Worm (Caenorhabditis elegans) whole organism, L4/young adult: ENCODE data around the gene unc-58.
A peak's percentile ranks its signal among the peaks of the same experiment; 100 is the strongest.

Experiments used
- W03F9.2 ChIP-seq: fragments of 150-350 bp; optimal IDR thresholded peaks from 2 replicates; lab custom pipeline; 2014; ENCODE audit warnings: missing biosample characterization, missing genetic modification characterization
- dao-5 ChIP-seq: sonication (generic microtip); optimal IDR thresholded peaks from 2 replicates; lab custom pipeline; 2016; ENCODE audit warnings: missing genotype, missing genetic modification characterization, moderate library complexity, missing compliant biosample characterization
- him-1 ChIP-seq: sonication (generic microtip); optimal IDR thresholded peaks from 2 replicates; lab custom pipeline; 2016; ENCODE audit warnings: missing genotype, missing genetic modification reagents, missing genetic modification characterization, missing compliant biosample characterization

Gene unc-58

ce11 chrX:10133082-10133481 is at the start of gene unc-58:
Gene unc-58 (minus strand): TSS chrX:10133182.
- TF ChIP-seq W03F9.2 (tag; lab: Kevin White, UChicago), result no peak
- TF ChIP-seq him-1 (tag; lab: Kevin White, UChicago), result no peak
- no peak for TF ChIP-seq dao-5

ce11 chrX:10182613-10183012 is 49.6 kb upstream of the unc-58 start:
- no peak for TF ChIP-seq dao-5
- no peak for TF ChIP-seq W03F9.2 (tag; lab: Kevin White, UChicago)
- TF ChIP-seq him-1 (tag; lab: Kevin White, UChicago), result no peak

- TF ChIP-seq him-1 (tag; lab: Kevin White, UChicago) (no peak), W03F9.2 (tag; lab: Kevin White, UChicago) (no peak), dao-5 (no peak)
Observed at ce11 chrX:10176295-10176694, 43.3 kb upstream of the unc-58 start, which contains the start of gene ncs-4. Gene ncs-4 (plus strand): TSS chrX:10176521.

ce11 chrX:10174683-10175082 is 41.7 kb upstream of the unc-58 start, which contains the start of gene C07A4.3:
Gene C07A4.3 (plus strand): TSS chrX:10174983.
- TF ChIP-seq him-1 (tag; lab: Kevin White, UChicago) (no peak), W03F9.2 (tag; lab: Kevin White, UChicago) (no peak), dao-5 (no peak)

DNA sequence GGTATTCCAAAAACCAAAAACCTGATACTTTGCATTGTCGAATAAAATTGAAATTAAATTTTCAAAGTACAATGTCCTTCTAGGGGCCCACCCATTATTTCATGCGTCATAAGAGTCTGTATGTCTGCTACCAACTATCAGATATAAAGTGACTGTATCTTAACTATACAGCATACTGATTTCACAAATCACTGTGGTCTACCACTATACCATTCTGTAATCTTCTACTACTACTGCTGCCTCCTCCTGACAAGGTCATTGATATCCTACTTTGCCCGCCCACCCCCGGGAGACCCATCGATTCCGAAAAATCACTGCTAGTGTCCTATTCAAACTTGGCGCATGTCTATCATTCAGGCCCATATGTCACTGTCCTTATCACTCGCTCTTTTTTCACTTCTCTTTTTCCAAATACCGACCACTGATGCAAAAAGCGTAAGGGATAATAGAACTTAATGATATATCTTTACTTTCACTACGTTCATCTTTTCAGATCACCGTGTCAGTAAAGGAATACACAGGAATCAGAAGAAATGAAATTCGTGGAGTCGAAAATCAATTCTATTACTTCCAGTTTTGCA is 39.1 kb upstream of the unc-58 start, which contains the start of gene C07A4.2:
C07A4.2 (plus strand) TSS at position 195 of the 581 bp plus-strand sequence.
- TF ChIP-seq him-1 (tag; lab: Kevin White, UChicago), result no peak
- TF ChIP-seq W03F9.2 (tag; lab: Kevin White, UChicago), result no peak
- no peak for TF ChIP-seq dao-5

DNA sequence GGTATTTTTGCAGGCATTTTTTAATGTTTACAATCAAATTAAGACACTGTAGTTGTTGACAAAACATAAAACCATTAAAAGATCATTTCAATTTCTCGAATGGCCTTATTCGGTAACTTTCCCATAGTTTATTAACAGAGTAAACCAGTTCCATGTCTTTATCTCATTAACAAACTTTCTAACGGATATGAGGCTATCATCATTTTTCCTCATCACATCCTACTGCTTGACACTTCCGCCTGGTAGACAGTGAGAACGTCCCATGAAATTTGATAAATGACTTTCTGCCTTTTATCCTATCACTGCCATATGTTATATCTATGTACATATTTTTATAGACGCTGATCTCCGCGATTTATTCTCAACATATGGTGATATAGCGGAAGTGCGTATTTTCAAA is 37.6 kb upstream of the unc-58 start:
- TF ChIP-seq dao-5 (no peak), him-1 (tag; lab: Kevin White, UChicago) (no peak), W03F9.2 (tag; lab: Kevin White, UChicago) (no peak)

DNA sequence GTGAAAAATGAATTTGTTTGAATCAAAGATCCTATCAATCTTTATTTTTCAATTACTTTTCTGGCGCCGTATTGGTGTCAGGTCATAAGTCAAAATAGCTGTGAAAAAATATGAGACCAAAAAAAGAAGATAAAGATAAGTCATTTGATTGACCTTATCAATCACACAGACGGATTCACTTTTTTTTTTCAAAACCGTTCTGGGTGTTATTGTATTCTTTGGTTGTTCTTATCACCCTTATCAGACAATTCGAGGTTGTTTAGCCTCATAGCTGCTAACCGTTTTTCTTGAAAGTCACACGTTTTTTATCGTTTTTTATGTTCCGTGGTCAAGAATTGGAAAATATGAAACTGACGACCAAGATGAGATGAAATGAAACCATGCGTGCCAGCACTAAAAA is 35.6 kb upstream of the unc-58 start:
- TF ChIP-seq dao-5 (no peak), him-1 (tag; lab: Kevin White, UChicago) (no peak), W03F9.2 (tag; lab: Kevin White, UChicago) (no peak)

DNA sequence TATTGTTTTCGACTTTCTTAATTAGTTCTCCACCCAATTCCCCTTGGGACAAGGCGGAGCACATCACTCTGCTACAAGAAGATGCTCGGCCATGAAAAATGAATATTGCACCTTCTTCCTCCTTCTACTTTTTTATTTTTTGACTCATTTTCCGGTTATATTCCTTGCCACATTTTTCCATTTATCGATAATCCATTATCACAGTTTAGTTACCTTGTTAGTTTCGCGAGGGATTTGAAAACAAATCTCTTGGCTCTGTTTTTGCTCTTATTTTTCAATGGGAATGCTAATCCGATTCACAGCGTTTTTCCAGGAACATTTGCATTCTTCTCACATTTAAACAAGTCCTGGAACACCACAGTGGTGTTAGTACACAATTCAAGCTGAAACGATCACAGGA is 34.0 kb upstream of the unc-58 start, which contains the start of gene rnp-9:
rnp-9 (plus strand) TSS at position 301 of the 400 bp plus-strand sequence.
- no peak for TF ChIP-seq W03F9.2 (tag; lab: Kevin White, UChicago)
- TF ChIP-seq dao-5, result no peak
- TF ChIP-seq him-1 (tag; lab: Kevin White, UChicago), result no peak

- TF ChIP-seq W03F9.2 (tag; lab: Kevin White, UChicago) (no peak), dao-5 (no peak), him-1 (tag; lab: Kevin White, UChicago) (no peak)
Observed at ce11 chrX:10163212-10163611, 30.2 kb upstream of the unc-58 start.

DNA sequence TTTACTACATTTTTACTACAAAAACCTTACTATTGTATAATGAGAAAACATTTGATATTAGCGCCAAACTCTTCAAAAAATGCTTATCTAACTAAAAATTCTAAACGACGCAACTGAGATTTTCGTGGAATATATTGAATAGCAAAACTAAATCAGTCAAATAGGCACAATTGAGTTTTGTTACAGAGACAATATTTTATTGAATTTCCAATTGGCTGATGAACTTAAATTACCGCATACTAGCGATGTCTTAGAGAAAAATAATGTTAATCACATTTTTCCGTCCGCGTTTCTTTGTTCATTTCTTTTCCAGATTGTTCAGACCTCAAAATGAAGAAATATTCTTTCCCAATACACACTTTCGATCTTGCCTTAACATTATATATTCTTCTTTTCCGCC is 29.5 kb upstream of the unc-58 start:
- TF ChIP-seq W03F9.2 (tag; lab: Kevin White, UChicago) (no peak), dao-5 (no peak), him-1 (tag; lab: Kevin White, UChicago) (no peak)

- TF ChIP-seq W03F9.2 (tag; lab: Kevin White, UChicago) (no peak), him-1 (tag; lab: Kevin White, UChicago) (no peak), dao-5 (no peak)
Observed at ce11 chrX:10160097-10160677, 27.2 kb upstream of the unc-58 start, which contains the start of gene F09B9.4. Gene F09B9.4 (plus strand): TSS chrX:10160627.

DNA sequence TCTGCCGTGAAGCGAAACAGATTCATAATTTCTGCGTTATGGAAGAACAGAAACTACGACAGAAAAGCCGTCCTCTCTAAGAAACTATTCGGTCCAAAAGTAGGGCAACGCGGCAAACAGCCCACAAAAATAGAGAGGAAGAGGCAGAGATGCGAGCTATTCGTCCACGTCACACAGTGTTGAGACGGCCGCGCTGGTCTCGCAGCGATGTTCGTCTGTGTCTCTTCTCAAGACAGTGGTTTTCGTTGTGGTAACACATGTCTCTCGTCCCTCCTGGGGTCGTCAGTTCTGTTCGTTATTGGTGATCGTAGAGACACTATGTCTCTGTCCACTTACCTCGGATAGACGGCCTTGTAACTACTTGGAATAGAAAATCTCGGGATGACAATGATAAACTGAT is 25.7 kb upstream of the unc-58 start, which contains the start of gene erd-2.1:
erd-2.1 (minus strand) TSS at position 114 of the 400 bp plus-strand sequence.
- TF ChIP-seq him-1 (tag; lab: Kevin White, UChicago) (peak; percentile 69), dao-5 (no peak)

- no peak for TF ChIP-seq W03F9.2 (tag; lab: Kevin White, UChicago)
- no peak for TF ChIP-seq dao-5
- TF ChIP-seq him-1 (tag; lab: Kevin White, UChicago), result no peak
Observed at ce11 chrX:10155127-10155526, 22.1 kb upstream of the unc-58 start.

- TF ChIP-seq dao-5 (no peak), him-1 (tag; lab: Kevin White, UChicago) (peak; percentile 10)
Observed at ce11 chrX:10154317-10154942, 21.4 kb upstream of the unc-58 start, which contains the start of gene F09B9.5. Gene F09B9.5 (plus strand): TSS chrX:10154817.
